Worm (Caenorhabditis elegans) whole organism, late embryonic: ENCODE measurements around the gene fbxa-75.

Experiments
- F13H6.1 ChIP-seq: sonication (generic microtip); optimal IDR thresholded peaks from 2 replicates; lab custom pipeline; 2016; ENCODE audit warnings: missing genetic modification characterization, missing compliant biosample characterization
- K02D7.2 ChIP-seq: sonication (generic microtip); optimal IDR thresholded peaks from 2 replicates; lab custom pipeline; 2017; ENCODE audit warnings: mild to moderate bottlenecking, missing genetic modification characterization, missing compliant biosample characterization
- Y22D7AL.16 ChIP-seq: sonication (generic microtip); optimal IDR thresholded peaks from 2 replicates; lab custom pipeline; 2016; ENCODE audit warnings: missing genetic modification characterization, missing compliant biosample characterization
- ahr-1 ChIP-seq: sonication (generic microtip); optimal IDR thresholded peaks from 2 replicates; lab custom pipeline; 2016; ENCODE audit warnings: missing genetic modification characterization, missing compliant biosample characterization
- ama-1 ChIP-seq: fragments of 150-350 bp; optimal IDR thresholded peaks from 2 replicates; lab custom pipeline; 2014
- ceh-14 ChIP-seq: sonication (generic microtip); optimal IDR thresholded peaks from 2 replicates; lab custom pipeline; 2016; ENCODE audit warnings: missing genotype, missing genetic modification characterization, missing compliant biosample characterization
- ceh-18 ChIP-seq: sonication (generic microtip); optimal IDR thresholded peaks from 2 replicates; lab custom pipeline; 2016; ENCODE audit warnings: missing genetic modification characterization, missing compliant biosample characterization
- ceh-34 ChIP-seq: sonication (generic microtip); optimal IDR thresholded peaks from 2 replicates; lab custom pipeline; 2016; ENCODE audit warnings: mild to moderate bottlenecking, missing genetic modification characterization, missing compliant biosample characterization
- ceh-9 ChIP-seq: sonication (generic microtip); optimal IDR thresholded peaks from 2 replicates; lab custom pipeline; 2016; ENCODE audit warnings: mild to moderate bottlenecking, missing genetic modification characterization, inconsistent platforms, missing compliant biosample characterization
- che-1 ChIP-seq: sonication (generic microtip); optimal IDR thresholded peaks from 2 replicates; lab custom pipeline; 2016; ENCODE audit warnings: mild to moderate bottlenecking, missing genetic modification characterization, missing compliant biosample characterization
- dmd-4 ChIP-seq: sonication (generic microtip); optimal IDR thresholded peaks from 2 replicates; lab custom pipeline; 2016; ENCODE audit warnings: borderline replicate concordance, missing genetic modification characterization, missing compliant biosample characterization
- dve-1 ChIP-seq: sonication (generic microtip); optimal IDR thresholded peaks from 2 replicates; lab custom pipeline; 2017; ENCODE audit warnings: antibody characterized with exemption, mild to moderate bottlenecking, missing genetic modification characterization, missing compliant biosample characterization
- elt-2 ChIP-seq: sonication (generic microtip); optimal IDR thresholded peaks from 2 replicates; lab custom pipeline; 2016; ENCODE audit warnings: missing genetic modification reagents, missing genetic modification characterization, missing compliant biosample characterization
- elt-4 ChIP-seq: sonication (generic microtip); optimal IDR thresholded peaks from 2 replicates; lab custom pipeline; 2016; ENCODE audit warnings: missing genetic modification characterization, missing compliant biosample characterization
- ets-4 ChIP-seq: sonication (generic microtip); optimal IDR thresholded peaks from 2 replicates; lab custom pipeline; 2016; ENCODE audit warnings: missing genetic modification characterization, missing compliant biosample characterization
- eyg-1 ChIP-seq: sonication (generic microtip); optimal IDR thresholded peaks from 2 replicates; lab custom pipeline; 2016; ENCODE audit warnings: missing genotype, missing genetic modification characterization, missing compliant biosample characterization
- fax-1 ChIP-seq: sonication (generic microtip); optimal IDR thresholded peaks from 2 replicates; lab custom pipeline; 2016; ENCODE audit warnings: missing genotype, missing genetic modification characterization, missing compliant biosample characterization
- fkh-10 ChIP-seq: fragments of 150-350 bp; optimal IDR thresholded peaks from 2 replicates; lab custom pipeline; 2014; ENCODE audit warnings: missing biosample characterization, missing genetic modification reagents, missing genetic modification characterization
- fkh-6 ChIP-seq: sonication (generic microtip); optimal IDR thresholded peaks from 2 replicates; lab custom pipeline; 2016; ENCODE audit warnings: missing genetic modification characterization, missing compliant biosample characterization
- gmeb-2 ChIP-seq: sonication (generic microtip); optimal IDR thresholded peaks from 2 replicates; lab custom pipeline; 2016; ENCODE audit warnings: missing genetic modification characterization, inconsistent platforms, missing compliant biosample characterization
- hlh-13 ChIP-seq: fragments of 200-800 bp; sonication (Bioruptor generic); optimal IDR thresholded peaks from 2 replicates; lab custom pipeline; 2018; ENCODE audit warnings: mild to moderate bottlenecking, missing genetic modification characterization, missing compliant biosample characterization
- hlh-8 ChIP-seq: sonication (generic microtip); optimal IDR thresholded peaks from 2 replicates; lab custom pipeline; 2016; ENCODE audit warnings: missing genotype, missing genetic modification characterization, missing compliant biosample characterization
- lim-6 ChIP-seq: sonication (generic microtip); optimal IDR thresholded peaks from 2 replicates; lab custom pipeline; 2016; ENCODE audit warnings: missing genetic modification characterization, missing compliant biosample characterization
- lin-11 ChIP-seq: fragments of 200-800 bp; sonication (Bioruptor generic); optimal IDR thresholded peaks from 2 replicates; lab custom pipeline; 2018; ENCODE audit warnings: mild to moderate bottlenecking, missing genetic modification characterization, missing compliant biosample characterization
- mec-3 ChIP-seq: sonication (generic microtip); optimal IDR thresholded peaks from 2 replicates; lab custom pipeline; 2016; ENCODE audit warnings: borderline replicate concordance, missing genetic modification characterization, missing compliant biosample characterization
- nhr-232 ChIP-seq: sonication (generic microtip); optimal IDR thresholded peaks from 2 replicates; lab custom pipeline; 2016; ENCODE audit warnings: missing genetic modification characterization, missing compliant biosample characterization
- npax-4 ChIP-seq: sonication (generic microtip); optimal IDR thresholded peaks from 2 replicates; lab custom pipeline; 2016; ENCODE audit warnings: missing genetic modification characterization, missing compliant biosample characterization
- odd-2 ChIP-seq: sonication (generic microtip); optimal IDR thresholded peaks from 2 replicates; lab custom pipeline; 2017; ENCODE audit warnings: antibody characterized with exemption, mild to moderate bottlenecking, missing genetic modification characterization, missing compliant biosample characterization
- pag-3 ChIP-seq: sonication (generic microtip); optimal IDR thresholded peaks from 2 replicates; lab custom pipeline; 2016; ENCODE audit warnings: missing compliant biosample characterization, missing genetic modification characterization, borderline replicate concordance
- pat-9 ChIP-seq: fragments of 200-800 bp; sonication (Bioruptor generic); optimal IDR thresholded peaks from 2 replicates; lab custom pipeline; 2018; ENCODE audit warnings: mild to moderate bottlenecking, missing genetic modification characterization, moderate library complexity, missing compliant biosample characterization
- pax-1 ChIP-seq: fragments of 150-350 bp; optimal IDR thresholded peaks from 2 replicates; lab custom pipeline; 2014; ENCODE audit warnings: missing biosample characterization, missing genetic modification characterization
- pha-4 ChIP-seq: fragments of 150-350 bp; optimal IDR thresholded peaks from 2 replicates; lab custom pipeline; 2018; ENCODE audit warnings: missing biosample characterization, missing genetic modification reagents, missing genetic modification characterization
- pqm-1 ChIP-seq: sonication (generic microtip); optimal IDR thresholded peaks from 2 replicates; lab custom pipeline; 2016; ENCODE audit warnings: missing genetic modification characterization, missing compliant biosample characterization
- ref-2 ChIP-seq: sonication (generic microtip); optimal IDR thresholded peaks from 2 replicates; lab custom pipeline; 2016; ENCODE audit warnings: missing genetic modification characterization, missing compliant biosample characterization
- rnt-1 ChIP-seq: sonication (generic microtip); optimal IDR thresholded peaks from 2 replicates; lab custom pipeline; 2016; ENCODE audit warnings: missing genetic modification characterization, missing compliant biosample characterization
- sox-2 ChIP-seq: fragments of 200-800 bp; sonication (Bioruptor generic); IDR thresholded peaks from 2 replicates; pipeline ENCODE4 v1.3.6; 2022; ENCODE audit warnings: missing genetic modification reagents, missing genetic modification characterization, missing compliant biosample characterization
- sox-4 ChIP-seq: sonication (generic microtip); optimal IDR thresholded peaks from 2 replicates; lab custom pipeline; 2017; ENCODE audit warnings: mild to moderate bottlenecking, missing genetic modification characterization, inconsistent platforms, missing compliant biosample characterization
- syd-9 ChIP-seq: sonication (generic microtip); optimal IDR thresholded peaks from 2 replicates; lab custom pipeline; 2016; ENCODE audit warnings: mild to moderate bottlenecking, missing genetic modification characterization, moderate library complexity, missing compliant biosample characterization
- unc-3 ChIP-seq, 2 experiments: fragments of 200-800 bp in 1 of 2; sonication (Bioruptor generic) in 1 of 2; sonication (generic microtip) in 1 of 2; conservative IDR thresholded peaks in 1 of 2; optimal IDR thresholded peaks in 1 of 2; 2 replicates each; pipeline versions ENCODE4 v1.3.6 to Lab custom; 2016 to 2022; ENCODE audit warnings: missing compliant biosample characterization in 2 of 2, missing genetic modification characterization in 2 of 2, missing genetic modification reagents in 1 of 2

Gene fbxa-75

ce11 chrIII:1273655-1274328 lies 29.7 kb upstream of the fbxa-75 start, which contains the start of gene fbxa-29:
Gene fbxa-29 (minus strand): TSS chrIII:1273705.
- TF ChIP-seq ama-1 (lab: Kevin White, UChicago) (no peak), ahr-1 (tag; lab: Kevin White, UChicago) (no peak), fkh-6 (no peak), ref-2 (tag; lab: Kevin White, UChicago) (no peak), sox-2 (GFP tag; lab: Robert Waterston, UW) (no peak), eyg-1 (tag; lab: Kevin White, UChicago) (no peak), elt-4 (tag; lab: Kevin White, UChicago) (no peak), npax-4 (tag; lab: Kevin White, UChicago) (no peak), fkh-10 (no peak), mec-3 (no peak), pax-1 (tag; lab: Kevin White, UChicago) (no peak), unc-3 (GFP tag; conservative IDR thresholded peaks at IDR 0.05; lab: Robert Waterston, UW) (no peak), unc-3 (tag; optimal IDR thresholded peaks at IDR 0.05; lab: Kevin White, UChicago) (no peak), che-1 (no peak), hlh-8 (no peak)

ce11 chrIII:1275513-1275912 lies 28.0 kb upstream of the fbxa-75 start, which contains the start of gene fbxa-30:
Gene fbxa-30 (minus strand): TSS chrIII:1275613.
- TF ChIP-seq dve-1, result no peak
- no peak for TF ChIP-seq sox-2 (GFP tag; lab: Robert Waterston, UW)
- no peak for TF ChIP-seq dmd-4 (tag; lab: Kevin White, UChicago)
- TF ChIP-seq ceh-14 (tag; lab: Kevin White, UChicago), result no peak
- no peak for TF ChIP-seq hlh-13 (GFP tag; lab: Kevin White, UChicago)
- no peak for TF ChIP-seq ets-4
- no peak for TF ChIP-seq sox-4 (tag; lab: Kevin White, UChicago)

ce11 chrIII:1279197-1279596 lies 24.3 kb upstream of the fbxa-75 start:
- peak; percentile 45 for TF ChIP-seq pqm-1
- TF ChIP-seq elt-4 (tag; lab: Kevin White, UChicago), result no peak
- TF ChIP-seq elt-2 (tag; lab: Kevin White, UChicago), result peak; percentile 43

- TF ChIP-seq Y22D7AL.16 (tag; lab: Kevin White, UChicago), result no peak
- TF ChIP-seq ceh-18, result no peak
- TF ChIP-seq lim-6 (tag; lab: Kevin White, UChicago), result no peak
- TF ChIP-seq pqm-1, result no peak
- TF ChIP-seq nhr-232 (tag; lab: Kevin White, UChicago), result no peak
- TF ChIP-seq fax-1 (tag; lab: Kevin White, UChicago), result no peak
- no peak for TF ChIP-seq odd-2 (tag; lab: Kevin White, UChicago)
- no peak for TF ChIP-seq gmeb-2
- no peak for TF ChIP-seq rnt-1 (tag; lab: Kevin White, UChicago)
- no peak for TF ChIP-seq hlh-13 (GFP tag; lab: Kevin White, UChicago)
- no peak for TF ChIP-seq sox-2 (GFP tag; lab: Robert Waterston, UW)
- no peak for TF ChIP-seq pha-4 (tag; lab: Kevin White, UChicago)
- TF ChIP-seq pat-9, result no peak
Measured at ce11 chrIII:1284584-1285046, 18.9 kb upstream of the fbxa-75 start, which contains the start of gene fbxa-37. Gene fbxa-37 (plus strand): TSS chrIII:1284996.

ce11 chrIII:1288473-1289056 lies 14.9 kb upstream of the fbxa-75 start, which contains the start of gene fbxa-50:
Gene fbxa-50 (minus strand): TSS chrIII:1288523.
- TF ChIP-seq K02D7.2 (tag; lab: Kevin White, UChicago) (no peak), syd-9 (tag; lab: Kevin White, UChicago) (no peak), pag-3 (tag; lab: Kevin White, UChicago) (no peak), unc-3 (GFP tag; conservative IDR thresholded peaks at IDR 0.05; lab: Robert Waterston, UW) (no peak), unc-3 (tag; optimal IDR thresholded peaks at IDR 0.05; lab: Kevin White, UChicago) (no peak), F13H6.1 (no peak), nhr-232 (tag; lab: Kevin White, UChicago) (no peak), gmeb-2 (no peak), lin-11 (no peak), odd-2 (tag; lab: Kevin White, UChicago) (no peak), pqm-1 (no peak), ceh-34 (tag; lab: Kevin White, UChicago) (no peak), ceh-9 (tag; lab: Kevin White, UChicago) (no peak)
